Worm (Caenorhabditis elegans): ENCODE results near the gene sri-78.
"Not testable (repeated sequence)": the region's sequence is repeated elsewhere in the genome, so short reads cannot be mapped to it uniquely, and the experiment has no call there.

ce11 chrII:3184858-3185257, at the start of gene sri-78:
- not testable (repeated sequence) for TF ChIP-seq skn-1 (tag; optimal IDR thresholded peaks at IDR 0.05); ZK546.5 (tag; optimal IDR thresholded peaks at IDR 0.05); madf-5 (GFP tag; IDR thresholded peaks at IDR 0.05); ceh-82 (tag; optimal IDR thresholded peaks at IDR 0.05); mdl-1 (tag; optimal IDR thresholded peaks at IDR 0.05); nhr-237 (tag; optimal IDR thresholded peaks at IDR 0.05); ceh-44 (GFP tag; IDR thresholded peaks at IDR 0.05); spr-3 (GFP tag; optimal IDR thresholded peaks at IDR 0.05); R02D3.7 (tag; optimal IDR thresholded peaks at IDR 0.05); pqm-1 (tag; optimal IDR thresholded peaks at IDR 0.05); lin-38 (GFP tag; IDR thresholded peaks at IDR 0.05)
